Worm (Caenorhabditis elegans): ENCODE results near the gene T09A5.14.

The T09A5.14 gene

ce11 chrII:7870632-7871031 is 38.5 kb downstream of the T09A5.14 start (continued):
- no peak for TF ChIP-seq Y53F4B.3 (GFP tag; IDR thresholded peaks at IDR 0.05)
- TF ChIP-seq ztf-25 (GFP tag; IDR thresholded peaks at IDR 0.05), result no peak
- TF ChIP-seq ceh-40 (GFP tag; IDR thresholded peaks at IDR 0.05), result no peak
- no peak for TF ChIP-seq akir-1 (GFP tag; optimal IDR thresholded peaks at IDR 0.05)
- TF ChIP-seq lsl-1 (GFP tag; optimal IDR thresholded peaks at IDR 0.05), result peak; percentile 80
- no peak for TF ChIP-seq sdz-38 (tag; optimal IDR thresholded peaks at IDR 0.05)
- TF ChIP-seq egrh-3 (GFP tag; IDR thresholded peaks at IDR 0.05), result no peak
- no peak for TF ChIP-seq cebp-1 (GFP tag; IDR thresholded peaks at IDR 0.05)
- TF ChIP-seq cebp-1 (tag; optimal IDR thresholded peaks at IDR 0.05), result peak; percentile 56
- TF ChIP-seq T07F8.4 (tag; optimal IDR thresholded peaks at IDR 0.05), result no peak
- no peak for TF ChIP-seq hsf-1 (GFP tag; IDR thresholded peaks at IDR 0.05)
- TF ChIP-seq mel-28 (tag; optimal IDR thresholded peaks at IDR 0.05; ENCODE audit: borderline replicate concordance), result no peak
- TF ChIP-seq repo-1 (tag; optimal IDR thresholded peaks at IDR 0.05), result no peak
- TF ChIP-seq F39B2.1 (GFP tag; IDR thresholded peaks at IDR 0.05), result no peak
- no peak for TF ChIP-seq K11D2.4 (GFP tag; IDR thresholded peaks at IDR 0.05)
- TF ChIP-seq egl-44 (GFP tag; IDR thresholded peaks at IDR 0.05), result no peak
- TF ChIP-seq egl-18 (GFP tag; IDR thresholded peaks at IDR 0.05), result no peak
- no peak for TF ChIP-seq fkh-3 (tag; optimal IDR thresholded peaks at IDR 0.05)
- no peak for TF ChIP-seq nhr-80 (tag; optimal IDR thresholded peaks at IDR 0.05)
- no peak for TF ChIP-seq lin-35 (GFP tag; optimal IDR thresholded peaks at IDR 0.05)
- TF ChIP-seq pbrm-1 (GFP tag; IDR thresholded peaks at IDR 0.05), result peak; percentile 63; the same call in 1 of the 2 replicates
- TF ChIP-seq zfh-2 (GFP tag; conservative IDR thresholded peaks at IDR 0.05), result no peak
- TF ChIP-seq gei-17 (GFP tag; optimal IDR thresholded peaks at IDR 0.05), result no peak
- TF ChIP-seq ztf-3 (GFP tag; optimal IDR thresholded peaks at IDR 0.05), result no peak
- TF ChIP-seq bed-2 (GFP tag; IDR thresholded peaks at IDR 0.05), result no peak
- TF ChIP-seq nhr-27 (tag; optimal IDR thresholded peaks at IDR 0.05), result no peak
- no peak for TF ChIP-seq lin-40 (tag; optimal IDR thresholded peaks at IDR 0.05)
- TF ChIP-seq tlf-1 (GFP tag; optimal IDR thresholded peaks at IDR 0.05), result peak; percentile 32
- no peak for TF ChIP-seq ztf-28 (GFP tag; IDR thresholded peaks at IDR 0.05)
- no peak for TF ChIP-seq snpc-4 (GFP tag; optimal IDR thresholded peaks at IDR 0.05)
- TF ChIP-seq snpc-4 (tag; optimal IDR thresholded peaks at IDR 0.05), result peak in 1 of 4 experiments; percentile 39
- TF ChIP-seq athp-1 (tag; optimal IDR thresholded peaks at IDR 0.05), result peak; percentile 68
- TF ChIP-seq dox-1 (GFP tag; IDR thresholded peaks at IDR 0.05), result 0 out of 2 replicates have a peak, but pooled peaks have one; percentile 7
- no peak for TF ChIP-seq F49E8.2 (tag; optimal IDR thresholded peaks at IDR 0.05; ENCODE audit: insufficient read depth)
- no peak for TF ChIP-seq lsy-27 (tag; optimal IDR thresholded peaks at IDR 0.05; ENCODE audit: borderline replicate concordance, insufficient read depth)
- peak; percentile 33 for TF ChIP-seq xnd-1 (tag; optimal IDR thresholded peaks at IDR 0.05)
- no peak for TF ChIP-seq tbx-9 (tag; optimal IDR thresholded peaks at IDR 0.05; ENCODE audit: borderline replicate concordance)
- TF ChIP-seq C17E4.6 (GFP tag; IDR thresholded peaks at IDR 0.05), result no peak
- no peak for TF ChIP-seq ccch-3 (GFP tag; optimal IDR thresholded peaks at IDR 0.05)
- no peak for TF ChIP-seq ama-1 (optimal IDR thresholded peaks at IDR 0.05)
- TF ChIP-seq ama-1 (GFP tag; optimal IDR thresholded peaks at IDR 0.05), result no peak
- TF ChIP-seq ceh-91 (GFP tag; IDR thresholded peaks at IDR 0.05), result no peak
- peak; percentile 31 for TF ChIP-seq K12H6.12 (tag; optimal IDR thresholded peaks at IDR 0.05)
- TF ChIP-seq him-1 (tag; optimal IDR thresholded peaks at IDR 0.05), result no peak
- no peak for TF ChIP-seq sptf-2 (GFP tag; optimal IDR thresholded peaks at IDR 0.05)
- no peak for TF ChIP-seq rpc-1 (optimal IDR thresholded peaks at IDR 0.05)
- TF ChIP-seq rpc-1 (tag; optimal IDR thresholded peaks at IDR 0.05), result no peak
- TF ChIP-seq Y67H2A.10 (GFP tag; conservative IDR thresholded peaks at IDR 0.05), result no peak
- no peak for TF ChIP-seq mxl-1 (tag; optimal IDR thresholded peaks at IDR 0.05)
- TF ChIP-seq lir-1 (GFP tag; conservative IDR thresholded peaks at IDR 0.05), result no peak
- 0 out of 2 replicates have a peak, but pooled peaks have one; percentile 24 for TF ChIP-seq mcd-1 (GFP tag; IDR thresholded peaks at IDR 0.05)

All from whole organism, young adult.